Worm (Caenorhabditis elegans) whole organism, L3 larva: ENCODE results near the gene gab-1.
A peak's percentile ranks its signal among the peaks of the same experiment; 100 is the strongest.

Source experiments
- R02D3.7 ChIP-seq: fragments of 150-350 bp; optimal IDR thresholded peaks from 2 replicates; lab custom pipeline; 2014; ENCODE audit warnings: missing biosample characterization, missing genetic modification characterization
- ZK546.5 ChIP-seq: sonication (generic microtip); optimal IDR thresholded peaks from 2 replicates; lab custom pipeline; 2017; ENCODE audit warnings: missing biosample characterization, missing genetic modification characterization
- ama-1 ChIP-seq: fragments of 150-350 bp; optimal IDR thresholded peaks from 2 replicates; lab custom pipeline; 2018
- ceh-16 ChIP-seq: sonication (generic microtip); optimal IDR thresholded peaks from 2 replicates; lab custom pipeline; 2017; ENCODE audit warnings: missing biosample characterization, missing genetic modification characterization
- ceh-28 ChIP-seq: fragments of 150-350 bp; optimal IDR thresholded peaks from 2 replicates; lab custom pipeline; 2014; ENCODE audit warnings: missing biosample characterization, missing genetic modification reagents, missing genetic modification characterization
- ceh-82 ChIP-seq: fragments of 150-350 bp; optimal IDR thresholded peaks from 2 replicates; lab custom pipeline; 2014; ENCODE audit warnings: missing biosample characterization, missing genetic modification characterization
- ceh-9 ChIP-seq: sonication (generic microtip); optimal IDR thresholded peaks from 2 replicates; lab custom pipeline; 2018; ENCODE audit warnings: missing biosample characterization, missing genetic modification characterization
- daf-12 ChIP-seq: fragments of 150-350 bp; optimal IDR thresholded peaks from 2 replicates; lab custom pipeline; 2014; ENCODE audit warnings: missing biosample characterization, missing genetic modification reagents, missing genetic modification characterization
- egl-5 ChIP-seq: fragments of 150-350 bp; optimal IDR thresholded peaks from 2 replicates; lab custom pipeline; 2017; ENCODE audit warnings: missing biosample characterization, missing genetic modification reagents, missing genetic modification characterization, inconsistent platforms
- elt-1 ChIP-seq: fragments of 150-350 bp; optimal IDR thresholded peaks from 2 replicates; lab custom pipeline; 2014; ENCODE audit warnings: missing biosample characterization, missing genetic modification characterization
- elt-3 ChIP-seq, 3 experiments: fragments of 150-350 bp in 1 of 3; sonication (generic microtip) in 2 of 3; optimal IDR thresholded peaks; 2 replicates in 2 of 3; 4 replicates in 1 of 3; lab custom pipeline; 2014 to 2017; ENCODE audit warnings: missing biosample characterization in 3 of 3, missing genetic modification characterization in 3 of 3
- eor-1 ChIP-seq, 2 experiments: fragments of 150-350 bp; optimal IDR thresholded peaks; 2 replicates each; lab custom pipeline; 2014 to 2018; ENCODE audit warnings: missing biosample characterization in 2 of 2, missing genetic modification characterization in 2 of 2
- fkh-10 ChIP-seq: sonication (generic microtip); optimal IDR thresholded peaks from 2 replicates; lab custom pipeline; 2017; ENCODE audit warnings: missing biosample characterization, missing genetic modification reagents, missing genetic modification characterization
- fkh-2 ChIP-seq: fragments of 150-350 bp; optimal IDR thresholded peaks from 2 replicates; lab custom pipeline; 2014; ENCODE audit warnings: missing biosample characterization, missing genetic modification reagents, missing genetic modification characterization
- hmg-11 ChIP-seq: sonication (generic microtip); optimal IDR thresholded peaks from 2 replicates; lab custom pipeline; 2016; ENCODE audit warnings: missing genetic modification characterization, missing compliant biosample characterization
- jun-1 ChIP-seq: fragments of 150-350 bp; optimal IDR thresholded peaks from 2 replicates; lab custom pipeline; 2014; ENCODE audit warnings: missing biosample characterization, missing genetic modification reagents, missing genetic modification characterization
- lin-15B ChIP-seq: fragments of 150-350 bp; optimal IDR thresholded peaks from 2 replicates; lab custom pipeline; 2014; ENCODE audit warnings: missing biosample characterization, missing genetic modification characterization
- lin-39 ChIP-seq: fragments of 150-350 bp; optimal IDR thresholded peaks from 2 replicates; lab custom pipeline; 2018; ENCODE audit warnings: missing biosample characterization, missing genetic modification reagents, missing genetic modification characterization
- lsy-12 ChIP-seq: sonication (generic microtip); optimal IDR thresholded peaks from 2 replicates; lab custom pipeline; 2016; ENCODE audit warnings: mild to moderate bottlenecking, missing genetic modification characterization, missing compliant biosample characterization
- mdl-1 ChIP-seq: fragments of 150-350 bp; optimal IDR thresholded peaks from 2 replicates; lab custom pipeline; 2014; ENCODE audit warnings: missing biosample characterization, missing genetic modification characterization
- nfya-1 ChIP-seq: sonication (generic microtip); optimal IDR thresholded peaks from 2 replicates; lab custom pipeline; 2017; ENCODE audit warnings: missing genetic modification characterization, mild to moderate bottlenecking, missing compliant biosample characterization, antibody characterized with exemption, moderate library complexity; ENCODE audit not compliant: insufficient read depth
- nhr-11 ChIP-seq: fragments of 150-350 bp; optimal IDR thresholded peaks from 2 replicates; lab custom pipeline; 2014; ENCODE audit warnings: missing biosample characterization, missing genetic modification characterization
- nhr-12 ChIP-seq: fragments of 150-350 bp; optimal IDR thresholded peaks from 2 replicates; lab custom pipeline; 2014; ENCODE audit warnings: missing biosample characterization, missing genetic modification characterization
- nhr-23 ChIP-seq: fragments of 150-350 bp; optimal IDR thresholded peaks from 2 replicates; lab custom pipeline; 2014; ENCODE audit warnings: missing biosample characterization, missing genetic modification reagents, missing genetic modification characterization
- nhr-237 ChIP-seq: fragments of 150-350 bp; optimal IDR thresholded peaks from 2 replicates; lab custom pipeline; 2014; ENCODE audit warnings: missing biosample characterization, missing genetic modification characterization
- nhr-25 ChIP-seq: sonication (generic microtip); optimal IDR thresholded peaks from 2 replicates; lab custom pipeline; 2017; ENCODE audit warnings: missing biosample characterization, missing genetic modification characterization
- nhr-28 ChIP-seq: fragments of 150-350 bp; optimal IDR thresholded peaks from 2 replicates; lab custom pipeline; 2014; ENCODE audit warnings: missing biosample characterization, missing genetic modification characterization
- nhr-43 ChIP-seq: sonication (generic microtip); optimal IDR thresholded peaks from 2 replicates; lab custom pipeline; 2016; ENCODE audit warnings: mild to moderate bottlenecking, missing genetic modification characterization, missing compliant biosample characterization; ENCODE audit not compliant: poor library complexity, severe bottlenecking
- nhr-67 ChIP-seq: fragments of 150-350 bp; optimal IDR thresholded peaks from 2 replicates; lab custom pipeline; 2014; ENCODE audit warnings: missing biosample characterization, missing genetic modification characterization
- nhr-76 ChIP-seq: fragments of 150-350 bp; sonication (generic microtip); optimal IDR thresholded peaks from 5 replicates; lab custom pipeline; 2014; ENCODE audit warnings: missing biosample characterization, missing genetic modification characterization
- nhr-77 ChIP-seq: fragments of 150-350 bp; optimal IDR thresholded peaks from 2 replicates; lab custom pipeline; 2014; ENCODE audit warnings: missing biosample characterization, missing genetic modification characterization
- pha-4 ChIP-seq: fragments of 150-350 bp; optimal IDR thresholded peaks from 2 replicates; lab custom pipeline; 2014; ENCODE audit warnings: missing biosample characterization, missing genetic modification reagents, missing genetic modification characterization
- snpc-4 ChIP-seq: fragments of 150-350 bp; optimal IDR thresholded peaks from 2 replicates; lab custom pipeline; 2014; ENCODE audit warnings: missing biosample characterization, missing genetic modification characterization
- tbx-2 ChIP-seq: sonication (generic microtip); optimal IDR thresholded peaks from 2 replicates; lab custom pipeline; 2016; ENCODE audit warnings: mild to moderate bottlenecking, missing genetic modification characterization, missing compliant biosample characterization
- unc-39 ChIP-seq: sonication (generic microtip); optimal IDR thresholded peaks from 4 replicates; lab custom pipeline; 2017; ENCODE audit warnings: missing biosample characterization, missing genetic modification characterization
- unc-62 ChIP-seq: fragments of 150-350 bp; sonication (generic microtip); optimal IDR thresholded peaks from 4 replicates; lab custom pipeline; 2014; ENCODE audit warnings: missing biosample characterization, missing genetic modification reagents, missing genetic modification characterization
- zag-1 ChIP-seq: fragments of 150-350 bp; optimal IDR thresholded peaks from 2 replicates; lab custom pipeline; 2014; ENCODE audit warnings: missing biosample characterization, missing genetic modification characterization
- ztf-4 ChIP-seq: fragments of 150-350 bp; optimal IDR thresholded peaks from 2 replicates; lab custom pipeline; 2014; ENCODE audit warnings: missing biosample characterization, missing genetic modification characterization

gab-1 gene

DNA sequence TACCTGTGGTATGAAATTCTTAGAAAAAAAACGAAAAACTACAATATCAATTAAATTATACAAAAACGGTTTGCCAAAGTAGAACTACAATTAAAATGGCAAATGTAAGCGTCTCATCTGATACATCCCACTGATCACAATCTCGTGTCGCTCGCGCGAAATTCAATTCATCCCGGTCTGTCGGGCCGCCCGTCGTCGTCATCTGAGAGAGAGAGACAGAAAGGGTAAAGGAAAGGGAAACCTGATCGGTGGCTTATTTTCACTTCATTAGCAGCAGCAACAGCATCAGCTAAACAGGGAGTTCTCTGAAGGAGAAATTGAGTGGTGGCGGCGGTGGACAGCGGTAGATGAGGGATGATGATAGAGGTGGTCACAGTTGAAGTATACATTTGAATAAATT lies 21.0 kb upstream of the gab-1 start:
- no peak for TF ChIP-seq nfya-1 (tag; lab: Kevin White, UChicago)
- peak; percentile 14 for TF ChIP-seq elt-1 (tag; lab: Kevin White, UChicago)
- peak; percentile 16 for TF ChIP-seq nhr-43 (tag; lab: Kevin White, UChicago)
- no peak for TF ChIP-seq elt-3 (tag; optimal IDR thresholded peaks at IDR 0.05; lab: Kevin White, UChicago)
- TF ChIP-seq lin-39 (tag; lab: Kevin White, UChicago): no peak
- TF ChIP-seq nhr-23 (tag; lab: Kevin White, UChicago): peak; percentile 28
- no peak for TF ChIP-seq unc-62
- peak; percentile 21 for TF ChIP-seq lin-15B (tag; lab: Kevin White, UChicago)
- TF ChIP-seq nhr-25 (tag; lab: Kevin White, UChicago): peak; percentile 75
- TF ChIP-seq, all 47 proteins: peak for 5

DNA sequence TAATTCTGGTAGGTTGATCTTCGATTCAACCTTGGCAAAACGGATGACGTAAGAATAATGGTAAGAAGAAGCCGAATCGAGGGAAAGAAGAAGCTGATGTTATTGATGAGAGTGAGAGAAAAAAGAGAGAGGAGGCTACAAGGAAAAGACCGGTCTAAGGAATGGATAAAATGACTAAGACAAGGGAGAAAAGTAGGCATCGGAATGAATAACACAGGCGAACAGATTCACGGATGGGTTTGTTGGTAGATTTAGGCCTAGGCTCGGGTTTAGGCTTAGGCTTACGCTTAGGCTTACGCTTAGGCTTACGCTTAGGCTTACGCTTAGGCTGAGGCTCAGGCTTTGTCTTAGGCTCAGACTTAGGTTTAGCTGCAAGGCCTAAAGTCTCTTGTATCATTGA lies 18.9 kb upstream of the gab-1 start, which contains the start of gene agmo-1:
TSS of gene agmo-1 (minus strand) at position 101 of the 400 bp plus-strand sequence.
- no peak for TF ChIP-seq nhr-23 (tag; lab: Kevin White, UChicago)
- TF ChIP-seq nhr-25 (tag; lab: Kevin White, UChicago): peak; percentile 70

DNA sequence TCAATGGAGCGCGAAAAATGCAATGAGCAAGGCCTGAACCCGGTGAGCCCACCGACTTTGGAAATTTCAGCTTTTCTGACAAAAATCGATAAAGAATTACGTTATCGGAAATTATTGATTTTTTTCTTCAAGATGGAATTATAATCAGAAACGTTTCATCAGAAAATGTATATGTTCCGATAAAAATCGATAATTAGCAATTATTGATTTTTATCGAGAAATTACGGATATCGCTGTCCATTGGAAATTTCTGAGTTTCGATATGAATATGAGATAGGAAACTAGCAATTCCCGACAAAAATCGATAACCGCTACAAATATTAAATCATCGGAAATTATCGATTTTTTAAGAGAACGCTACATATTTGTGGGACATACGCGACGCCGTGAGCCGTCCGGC lies 14.7 kb upstream of the gab-1 start:
- TF ChIP-seq nhr-237 (tag; lab: Kevin White, UChicago) (no peak), ceh-28 (tag; lab: Kevin White, UChicago) (peak; percentile 93), nhr-77 (tag; lab: Kevin White, UChicago) (no peak)

DNA sequence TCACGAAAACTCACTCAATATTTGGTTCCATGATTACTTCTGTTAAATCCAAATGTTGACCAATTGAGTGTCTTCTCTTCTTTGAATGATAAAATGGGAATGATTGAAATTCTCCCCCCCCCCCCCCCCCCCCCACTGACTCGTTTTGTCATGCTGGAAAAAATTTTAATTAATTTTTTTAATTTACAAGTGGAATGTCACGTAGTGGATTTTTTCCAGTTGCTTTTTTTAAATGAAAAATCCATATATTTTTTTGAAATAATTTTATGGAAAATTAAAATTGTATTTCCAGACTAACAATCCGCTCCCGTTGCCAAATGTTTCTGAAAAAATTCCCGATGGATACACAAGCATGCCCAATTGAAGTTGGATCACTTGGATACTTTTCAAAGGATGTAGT lies 9.9 kb upstream of the gab-1 start, which contains the start of gene BE10.1:
TSS of gene BE10.1 (minus strand) at position 101 of the 400 bp plus-strand sequence.
- no peak for TF ChIP-seq mdl-1 (tag; lab: Kevin White, UChicago)
- no peak for TF ChIP-seq egl-5
- TF ChIP-seq fkh-10 (GFP tag; lab: Kevin White, UChicago): no peak
- no peak for TF ChIP-seq nhr-25 (tag; lab: Kevin White, UChicago)
- no peak for TF ChIP-seq R02D3.7 (tag; lab: Kevin White, UChicago)
- TF ChIP-seq nhr-28 (tag; lab: Kevin White, UChicago): no peak
- TF ChIP-seq nhr-237 (tag; lab: Kevin White, UChicago): no peak
- no peak for TF ChIP-seq zag-1 (tag; lab: Kevin White, UChicago)
- TF ChIP-seq ceh-28 (tag; lab: Kevin White, UChicago): no peak
- TF ChIP-seq lsy-12 (tag; lab: Kevin White, UChicago): no peak
- TF ChIP-seq hmg-11 (tag; lab: Kevin White, UChicago): no peak
- no peak for TF ChIP-seq lin-39 (tag; lab: Kevin White, UChicago)
- TF ChIP-seq nfya-1 (tag; lab: Kevin White, UChicago): no peak
- TF ChIP-seq nhr-12 (tag; lab: Kevin White, UChicago): no peak
- no peak for TF ChIP-seq nhr-67

DNA sequence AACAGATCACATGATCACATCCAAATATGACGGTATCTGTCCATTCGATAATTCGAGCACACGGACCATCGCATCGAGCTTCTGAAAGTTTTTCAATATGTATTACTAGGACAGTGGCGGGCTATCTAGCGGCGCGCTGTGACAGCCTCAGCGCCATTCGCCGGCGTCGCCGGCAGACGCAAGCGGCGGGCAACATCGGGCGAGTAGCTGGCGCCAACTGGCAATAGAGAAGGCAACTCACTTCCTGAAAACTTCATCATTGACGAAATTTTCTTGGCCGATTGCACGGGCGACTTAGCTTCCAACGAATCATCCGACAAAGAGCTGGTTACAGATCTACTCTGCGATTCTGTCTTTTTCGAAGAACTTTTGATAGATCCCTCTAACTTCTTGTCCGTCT lies 8.7 kb upstream of the gab-1 start:
- TF ChIP-seq hmg-11 (tag; lab: Kevin White, UChicago) (no peak), unc-62 (no peak), tbx-2 (tag; lab: Kevin White, UChicago) (no peak), ztf-4 (tag; lab: Kevin White, UChicago) (no peak), elt-3 (tag; optimal IDR thresholded peaks at IDR 0.05; lab: Kevin White, UChicago) (no peak), nhr-28 (tag; lab: Kevin White, UChicago) (no peak), lin-15B (tag; lab: Kevin White, UChicago) (no peak), snpc-4 (no peak)
- TF ChIP-seq, all 47 proteins: peak for 0

DNA sequence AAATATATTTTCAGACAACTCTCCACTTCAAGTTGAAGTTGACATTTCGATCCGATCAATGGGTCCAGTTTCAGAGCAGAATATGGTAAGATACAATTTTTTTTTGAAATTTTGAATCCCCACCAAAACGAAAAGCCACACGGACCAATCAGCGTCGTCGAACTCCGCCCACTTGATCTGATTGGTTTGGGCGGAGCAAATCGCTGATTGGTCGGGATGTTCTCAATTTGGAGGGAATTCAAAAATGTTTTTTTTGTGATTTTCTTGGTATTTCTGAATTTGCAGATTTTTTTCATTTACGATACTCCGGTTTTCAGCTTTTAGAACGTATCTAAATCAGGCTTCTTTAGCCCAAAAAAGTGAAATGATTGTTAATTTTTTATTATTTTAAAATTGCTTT lies 5.9 kb upstream of the gab-1 start:
- TF ChIP-seq nfya-1 (tag; lab: Kevin White, UChicago): peak; percentile 55
- no peak for TF ChIP-seq jun-1 (tag; lab: Kevin White, UChicago)
- TF ChIP-seq ZK546.5 (tag; lab: Kevin White, UChicago): no peak
- TF ChIP-seq nhr-76: no peak
- TF ChIP-seq nhr-43 (tag; lab: Kevin White, UChicago): no peak
- TF ChIP-seq, all 47 proteins: peak for 1

DNA sequence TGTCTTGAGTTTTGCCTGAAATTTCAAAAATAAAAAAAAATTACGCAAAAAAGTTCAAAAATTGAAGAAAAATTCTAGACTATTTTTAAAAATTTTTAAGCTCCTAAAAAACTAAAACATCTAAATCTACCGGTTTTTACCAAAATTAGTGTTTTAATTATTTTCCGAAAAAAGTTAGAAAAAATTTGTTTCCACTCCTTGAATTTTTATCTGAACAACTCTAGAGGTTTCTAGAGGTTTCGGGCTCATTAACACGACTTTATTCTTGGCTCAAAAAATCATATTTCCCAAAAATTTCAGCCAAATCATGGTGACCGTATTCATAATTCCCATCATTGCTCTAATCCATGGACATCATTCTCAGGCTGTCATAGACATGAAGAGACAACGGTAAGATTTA lies 5.3 kb upstream of the gab-1 start, which contains the start of gene lgc-37:
TSS of gene lgc-37 (plus strand) at position 301 of the 400 bp plus-strand sequence.
- TF ChIP-seq egl-5 (no peak), nfya-1 (tag; lab: Kevin White, UChicago) (no peak), daf-12 (no peak), lin-15B (tag; lab: Kevin White, UChicago) (no peak), fkh-2 (no peak), ceh-82 (tag; lab: Kevin White, UChicago) (no peak), pha-4 (tag; lab: Kevin White, UChicago) (no peak), fkh-10 (GFP tag; lab: Kevin White, UChicago) (no peak), hmg-11 (tag; lab: Kevin White, UChicago) (no peak), nhr-25 (tag; lab: Kevin White, UChicago) (no peak), unc-39 (tag; lab: Kevin White, UChicago) (no peak), ceh-9 (tag; lab: Kevin White, UChicago) (no peak), ama-1 (lab: Kevin White, UChicago) (no peak), lsy-12 (tag; lab: Kevin White, UChicago) (no peak), eor-1 (tag; optimal IDR thresholded peaks at IDR 0.05; lab: Kevin White, UChicago) (no peak), nhr-11 (tag; lab: Kevin White, UChicago) (no peak), snpc-4 (no peak), nhr-237 (tag; lab: Kevin White, UChicago) (no peak), nhr-76 (no peak), ceh-16 (no peak)
